Fruit fly (Drosophila melanogaster): Measurements from ENCODE around the gene CG34437.

Gene CG34437

dm6 chr3R:28291038-28291437, 7.5 kb downstream of the CG34437 start, which contains the start of gene Mst98Ca:
Gene Mst98Ca, plus strand, starts transcription at chr3R:28291338.
- TF ChIP-seq sage (GFP tag; optimal IDR thresholded peaks at IDR 0.05) = no peak
- TF ChIP-seq Abd-B (GFP tag; optimal IDR thresholded peaks at IDR 0.05) = no peak
- TF ChIP-seq Rel (GFP tag; optimal IDR thresholded peaks at IDR 0.05) = no peak
- no peak for TF ChIP-seq Rel (tag; optimal IDR thresholded peaks at IDR 0.05)
- TF ChIP-seq dsf (GFP tag; optimal IDR thresholded peaks at IDR 0.05; ENCODE audit: borderline replicate concordance) = no peak
- no peak for TF ChIP-seq CrebA (GFP tag; optimal IDR thresholded peaks at IDR 0.05; ENCODE audit: borderline replicate concordance)
- no peak for TF ChIP-seq N (GFP tag; optimal IDR thresholded peaks at IDR 0.05)
- no peak for TF ChIP-seq Myc (optimal IDR thresholded peaks at IDR 0.05)
- no peak for TF ChIP-seq lola (GFP tag; optimal IDR thresholded peaks at IDR 0.05)
- TF ChIP-seq GATAd (GFP tag; optimal IDR thresholded peaks at IDR 0.05) = no peak
- no peak for TF ChIP-seq woc (GFP tag; optimal IDR thresholded peaks at IDR 0.05)

dm6 chr3R:28292498-28292897, 9.0 kb downstream of the CG34437 start, which contains the start of gene Mst98Cb:
Gene Mst98Cb, plus strand, starts transcription at chr3R:28292798.
- TF ChIP-seq psq (GFP tag; optimal IDR thresholded peaks at IDR 0.05) (no peak), brk (GFP tag; optimal IDR thresholded peaks at IDR 0.05) (no peak)

DNA sequence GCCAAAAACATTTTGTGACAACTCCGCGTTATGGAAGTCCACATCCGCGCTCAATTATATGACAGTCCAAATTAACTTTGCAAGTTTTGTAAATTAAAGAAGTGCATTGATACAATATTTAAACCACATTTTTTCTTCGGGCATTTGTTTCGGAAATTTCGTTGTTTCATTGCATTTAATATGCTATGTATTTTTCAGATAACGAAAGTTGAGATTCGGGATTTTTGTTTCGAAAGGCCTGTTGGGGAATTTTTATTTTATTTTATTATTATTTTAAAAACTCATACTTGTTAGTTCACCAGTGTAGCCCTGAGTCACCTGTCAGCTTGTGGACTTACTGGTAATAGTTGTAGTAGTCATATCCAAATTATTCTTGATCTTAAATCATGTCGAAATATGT, 10.2 kb downstream of the CG34437 start, which contains the start of gene UQCR-14L:
UQCR-14L (plus strand) TSS at position 301 of the 400 bp plus-strand sequence.
- TF ChIP-seq Hnf4 (GFP tag; optimal IDR thresholded peaks at IDR 0.05) (no peak), N (GFP tag; optimal IDR thresholded peaks at IDR 0.05) (no peak), Rel (GFP tag; optimal IDR thresholded peaks at IDR 0.05) (no peak), Rel (tag; optimal IDR thresholded peaks at IDR 0.05) (no peak), Vsx2 (GFP tag; optimal IDR thresholded peaks at IDR 0.05; ENCODE audit: partially characterized antibody) (no peak), Sp1 (GFP tag; optimal IDR thresholded peaks at IDR 0.05) (no peak), ey (GFP tag; optimal IDR thresholded peaks at IDR 0.05) (no peak), CG9705 (GFP tag; optimal IDR thresholded peaks at IDR 0.05) (no peak), psq (GFP tag; optimal IDR thresholded peaks at IDR 0.05) (no peak), foxo (GFP tag; optimal IDR thresholded peaks at IDR 0.05) (no peak), Dif (GFP tag; optimal IDR thresholded peaks at IDR 0.05; ENCODE audit: partially characterized antibody) (no peak), dl (GFP tag; optimal IDR thresholded peaks at IDR 0.05; ENCODE audit: insufficient read depth in 1 of 2, partially characterized antibody in 2 of 2) (no peak), Hr78 (GFP tag; optimal IDR thresholded peaks at IDR 0.05) (no peak), brk (GFP tag; optimal IDR thresholded peaks at IDR 0.05) (no peak), woc (GFP tag; optimal IDR thresholded peaks at IDR 0.05) (no peak)

dm6 chr3R:28297513-28297912, 14.0 kb downstream of the CG34437 start:
- TF ChIP-seq Abd-B (GFP tag; optimal IDR thresholded peaks at IDR 0.05) (no peak), Vsx2 (GFP tag; optimal IDR thresholded peaks at IDR 0.05; ENCODE audit: partially characterized antibody) (no peak)

dm6 chr3R:28304505-28304904, 21.0 kb downstream of the CG34437 start, which contains the start of gene CG12516:
Gene CG12516, minus strand, starts transcription at chr3R:28304605.
- no peak for TF ChIP-seq Hnf4 (GFP tag; optimal IDR thresholded peaks at IDR 0.05)

DNA sequence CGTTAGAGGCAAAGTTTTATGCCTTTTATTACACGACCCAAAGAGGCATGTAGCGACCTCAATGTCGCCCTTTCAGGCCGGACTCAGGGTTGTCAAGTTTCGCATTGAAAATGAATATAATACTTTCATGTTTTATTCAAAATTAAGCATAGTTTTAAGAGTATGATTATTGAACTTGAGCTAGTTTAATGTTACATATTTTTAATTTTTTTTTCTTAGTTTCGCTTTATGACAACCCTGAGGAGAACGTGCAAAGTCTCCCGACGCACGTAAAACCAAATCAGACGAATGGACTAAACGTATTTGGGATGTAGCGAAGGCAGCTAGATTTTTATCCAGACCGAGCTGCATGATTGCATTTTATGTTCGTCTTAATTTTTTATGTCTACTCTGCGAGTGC, 22.4 kb downstream of the CG34437 start:
- no peak for TF ChIP-seq Myc (optimal IDR thresholded peaks at IDR 0.05)
- no peak for TF ChIP-seq fru (GFP tag; optimal IDR thresholded peaks at IDR 0.05)
- no peak for TF ChIP-seq Sp1 (GFP tag; optimal IDR thresholded peaks at IDR 0.05)
- no peak for TF ChIP-seq Jra (GFP tag; optimal IDR thresholded peaks at IDR 0.05)
- no peak for TF ChIP-seq lola (GFP tag; optimal IDR thresholded peaks at IDR 0.05)
- TF ChIP-seq Rel (GFP tag; optimal IDR thresholded peaks at IDR 0.05) = no peak
- no peak for TF ChIP-seq Rel (tag; optimal IDR thresholded peaks at IDR 0.05)
- TF ChIP-seq dmrt93B (GFP tag; optimal IDR thresholded peaks at IDR 0.05) = no peak
- TF ChIP-seq GATAd (GFP tag; optimal IDR thresholded peaks at IDR 0.05) = no peak
- no peak for TF ChIP-seq usp (GFP tag; optimal IDR thresholded peaks at IDR 0.05)
- no peak for TF ChIP-seq Dfd (GFP tag; optimal IDR thresholded peaks at IDR 0.05)
- TF ChIP-seq HLH106 (tag; optimal IDR thresholded peaks at IDR 0.05) = no peak
- no peak for TF ChIP-seq Mio (GFP tag; optimal IDR thresholded peaks at IDR 0.05)
- TF ChIP-seq Hr83 (GFP tag; optimal IDR thresholded peaks at IDR 0.05; ENCODE audit: poor library complexity, severe bottlenecking) = no peak
- TF ChIP-seq woc (GFP tag; optimal IDR thresholded peaks at IDR 0.05) = no peak
- TF ChIP-seq psq (GFP tag; optimal IDR thresholded peaks at IDR 0.05) = no peak
- TF ChIP-seq ey (GFP tag; optimal IDR thresholded peaks at IDR 0.05) = no peak
- no peak for TF ChIP-seq foxo (GFP tag; optimal IDR thresholded peaks at IDR 0.05)
- no peak for TF ChIP-seq br (GFP tag; optimal IDR thresholded peaks at IDR 0.05)
- TF ChIP-seq OdsH (GFP tag; optimal IDR thresholded peaks at IDR 0.05) = no peak
- no peak for TF ChIP-seq tai (GFP tag; optimal IDR thresholded peaks at IDR 0.05)

Data from whole organism, wandering third instar larva.